Fruit fly (Drosophila melanogaster): Measurements from ENCODE around the gene CG13373.

CG13373 gene

DNA sequence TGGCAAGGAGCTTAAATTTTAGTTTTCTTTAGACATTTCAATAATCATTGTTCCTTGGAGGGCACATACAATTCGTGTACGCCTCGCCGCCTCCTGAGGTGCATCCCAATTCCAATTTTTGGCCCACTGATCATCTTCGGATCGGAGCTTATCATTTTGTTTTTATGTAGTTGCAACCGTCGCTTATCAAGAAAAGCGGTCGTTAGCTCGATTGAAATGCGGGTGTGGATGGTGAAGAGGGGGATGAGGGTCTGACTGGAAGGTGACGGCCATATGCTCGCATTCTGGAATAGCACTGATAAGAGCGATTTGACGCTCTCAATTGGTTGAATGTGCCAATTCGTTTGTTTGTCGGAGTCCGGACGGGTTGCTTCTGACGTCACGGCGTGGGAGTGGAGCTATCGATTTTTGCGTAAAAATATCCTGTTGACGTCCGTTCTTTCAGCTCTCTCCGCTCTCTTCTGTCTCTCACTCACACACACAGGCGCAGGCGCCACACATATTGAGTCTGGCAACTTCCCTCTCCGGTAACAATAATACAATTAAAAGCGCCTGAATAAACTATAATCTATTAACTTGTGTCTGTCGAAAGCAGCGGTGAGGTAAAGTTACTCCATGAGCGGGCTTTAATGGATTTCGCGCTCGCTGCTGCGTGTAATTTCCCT, 22.3 kb downstream of the CG13373 start:
- no peak for TF ChIP-seq ttk (optimal IDR thresholded peaks at IDR 0.05)
- TF ChIP-seq Myc (optimal IDR thresholded peaks at IDR 0.05): no peak
- TF ChIP-seq Sin3A (optimal IDR thresholded peaks at IDR 0.05): no peak
- no peak for TF ChIP-seq psq (optimal IDR thresholded peaks at IDR 0.05)
- no peak for TF ChIP-seq h (optimal IDR thresholded peaks at IDR 0.05)
- TF ChIP-seq insv (optimal IDR thresholded peaks at IDR 0.05): no peak

DNA sequence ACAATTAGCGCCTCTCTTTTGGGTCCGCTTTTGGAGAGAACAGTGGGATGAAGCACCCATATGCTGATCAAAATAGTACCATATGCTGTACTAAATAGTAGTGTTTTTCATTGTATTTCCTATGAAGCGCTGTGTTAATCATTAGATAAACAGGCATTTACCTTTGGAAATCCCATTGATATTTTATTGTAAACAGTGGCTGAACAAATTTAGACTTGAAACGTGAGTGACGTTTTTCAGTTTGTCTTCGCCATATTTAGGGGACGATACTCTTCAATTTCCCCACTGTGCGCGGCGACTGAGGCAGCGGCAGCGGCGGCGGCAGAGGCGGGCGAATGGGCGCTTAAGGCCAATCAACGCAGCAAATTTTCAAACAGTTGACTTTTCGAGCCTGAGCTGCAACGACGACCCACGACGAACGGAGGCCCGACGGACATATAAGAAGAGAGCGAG, 22.8 kb downstream of the CG13373 start:
- TF ChIP-seq Sin3A (optimal IDR thresholded peaks at IDR 0.05) (no peak), ttk (optimal IDR thresholded peaks at IDR 0.05) (no peak), psq (optimal IDR thresholded peaks at IDR 0.05) (no peak), Myc (optimal IDR thresholded peaks at IDR 0.05) (no peak), insv (optimal IDR thresholded peaks at IDR 0.05) (no peak), h (optimal IDR thresholded peaks at IDR 0.05) (no peak)

dm6 chrX:509117-509516, 32.3 kb downstream of the CG13373 start, which contains the start of gene arg:
arg (plus strand) TSS chrX:509435.
- TF ChIP-seq psq (optimal IDR thresholded peaks at IDR 0.05) (no peak), Myc (optimal IDR thresholded peaks at IDR 0.05) (no peak), ttk (optimal IDR thresholded peaks at IDR 0.05) (no peak), h (optimal IDR thresholded peaks at IDR 0.05) (no peak), Sin3A (optimal IDR thresholded peaks at IDR 0.05) (no peak), insv (optimal IDR thresholded peaks at IDR 0.05) (no peak)

DNA sequence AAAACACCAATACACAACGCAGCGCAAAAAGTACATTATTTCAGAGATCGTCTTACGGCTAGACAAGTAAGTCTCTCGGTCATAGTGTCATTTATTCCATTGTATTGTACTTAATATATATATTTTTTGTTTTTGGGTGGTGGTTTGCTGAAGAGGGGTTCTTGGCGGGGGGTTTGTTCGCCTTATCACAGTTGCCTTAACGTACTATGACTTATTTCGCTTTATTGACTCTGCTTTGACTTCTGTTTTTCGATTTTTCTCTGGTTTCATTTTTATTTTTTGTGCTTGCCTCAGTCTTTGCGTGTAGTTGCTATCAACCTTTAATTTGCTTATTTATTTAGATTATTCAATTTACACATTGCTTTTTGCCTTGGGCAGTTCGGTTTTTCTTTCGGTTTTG, 33.7 kb downstream of the CG13373 start:
- no peak for TF ChIP-seq ttk (optimal IDR thresholded peaks at IDR 0.05)

dm6 chrX:512527-512926, 35.7 kb downstream of the CG13373 start:
- TF ChIP-seq insv (optimal IDR thresholded peaks at IDR 0.05): no peak
- no peak for TF ChIP-seq ttk (optimal IDR thresholded peaks at IDR 0.05)
- TF ChIP-seq h (optimal IDR thresholded peaks at IDR 0.05): no peak
- TF ChIP-seq psq (optimal IDR thresholded peaks at IDR 0.05): no peak
- no peak for TF ChIP-seq Myc (optimal IDR thresholded peaks at IDR 0.05)
- TF ChIP-seq Sin3A (optimal IDR thresholded peaks at IDR 0.05): no peak

DNA sequence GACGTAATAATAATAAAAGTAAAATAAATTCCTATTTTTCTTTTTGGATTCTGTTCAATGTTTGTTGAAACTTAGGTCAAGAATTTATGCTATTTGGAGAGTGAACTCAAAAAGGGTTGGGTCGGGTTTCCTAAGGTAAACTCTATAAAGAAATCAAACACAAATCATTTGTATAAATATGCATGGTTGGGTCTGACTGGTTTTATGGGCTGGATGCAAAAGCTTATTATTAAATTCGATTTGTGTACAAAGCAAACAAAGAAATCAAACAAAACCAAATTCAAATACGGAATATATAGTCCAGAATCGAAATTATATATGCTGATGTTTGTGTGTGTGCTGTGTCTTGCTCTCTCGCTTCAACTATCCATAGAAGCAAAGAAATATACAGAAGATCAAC, 38.9 kb downstream of the CG13373 start:
- TF ChIP-seq psq (optimal IDR thresholded peaks at IDR 0.05) (no peak), insv (optimal IDR thresholded peaks at IDR 0.05) (no peak)

- TF ChIP-seq Sin3A (optimal IDR thresholded peaks at IDR 0.05): no peak
- no peak for TF ChIP-seq psq (optimal IDR thresholded peaks at IDR 0.05)
- TF ChIP-seq ttk (optimal IDR thresholded peaks at IDR 0.05): no peak
- TF ChIP-seq Myc (optimal IDR thresholded peaks at IDR 0.05): no peak
- no peak for TF ChIP-seq insv (optimal IDR thresholded peaks at IDR 0.05)
- TF ChIP-seq h (optimal IDR thresholded peaks at IDR 0.05): no peak
Measured at dm6 chrX:518858-519257, 42.1 kb downstream of the CG13373 start.

dm6 chrX:520215-520861, 43.6 kb downstream of the CG13373 start:
- TF ChIP-seq h (optimal IDR thresholded peaks at IDR 0.05): no peak
- TF ChIP-seq Sin3A (optimal IDR thresholded peaks at IDR 0.05): no peak
- no peak for TF ChIP-seq psq (optimal IDR thresholded peaks at IDR 0.05)
- no peak for TF ChIP-seq ttk (optimal IDR thresholded peaks at IDR 0.05)
- TF ChIP-seq insv (optimal IDR thresholded peaks at IDR 0.05): no peak

- TF ChIP-seq Myc (optimal IDR thresholded peaks at IDR 0.05) (no peak), insv (optimal IDR thresholded peaks at IDR 0.05) (no peak)
Measured at dm6 chrX:521683-522082, 44.9 kb downstream of the CG13373 start.

DNA sequence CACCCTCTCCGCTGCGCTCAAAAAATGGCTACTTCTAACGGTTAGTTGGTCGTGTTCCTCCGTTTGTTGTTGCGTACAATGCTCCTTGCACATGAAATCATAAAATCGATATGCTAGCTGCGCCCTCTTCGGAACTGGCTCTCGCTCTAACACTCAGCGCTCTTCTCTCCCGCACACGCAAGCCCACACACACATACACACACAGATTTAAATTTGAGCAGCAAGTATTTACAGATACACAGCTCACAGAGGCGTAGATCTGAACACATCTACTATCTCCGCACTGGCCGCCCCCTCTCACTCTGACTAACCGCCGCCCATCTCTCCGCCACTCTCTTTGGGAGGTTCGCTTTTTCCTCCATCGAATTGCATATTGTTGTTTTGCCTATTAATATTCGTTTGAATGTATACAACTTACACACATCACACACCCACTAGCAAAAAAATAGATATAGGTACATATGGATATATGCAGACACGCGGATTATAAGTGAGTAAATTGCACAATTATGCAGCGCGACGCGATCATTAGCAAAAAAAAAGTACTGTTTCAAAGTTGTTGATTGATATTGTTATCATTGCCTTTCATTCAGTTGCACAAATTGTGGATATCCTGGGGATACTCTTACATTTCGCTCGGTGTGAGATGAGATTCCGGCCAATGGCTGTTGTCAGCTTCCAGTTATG, 45.7 kb downstream of the CG13373 start:
- no peak for TF ChIP-seq ttk (optimal IDR thresholded peaks at IDR 0.05)
- no peak for TF ChIP-seq insv (optimal IDR thresholded peaks at IDR 0.05)

- TF ChIP-seq Myc (optimal IDR thresholded peaks at IDR 0.05): no peak
- TF ChIP-seq Sin3A (optimal IDR thresholded peaks at IDR 0.05): no peak
- no peak for TF ChIP-seq ttk (optimal IDR thresholded peaks at IDR 0.05)
- no peak for TF ChIP-seq h (optimal IDR thresholded peaks at IDR 0.05)
- no peak for TF ChIP-seq psq (optimal IDR thresholded peaks at IDR 0.05)
- no peak for TF ChIP-seq insv (optimal IDR thresholded peaks at IDR 0.05)
Measured at dm6 chrX:523179-523851, 46.5 kb downstream of the CG13373 start, which contains the start of gene elav. elav (minus strand) TSS chrX:523226.

- TF ChIP-seq ttk (optimal IDR thresholded peaks at IDR 0.05) (no peak), psq (optimal IDR thresholded peaks at IDR 0.05) (no peak), insv (optimal IDR thresholded peaks at IDR 0.05) (no peak), h (optimal IDR thresholded peaks at IDR 0.05) (no peak), Myc (optimal IDR thresholded peaks at IDR 0.05) (no peak), Sin3A (optimal IDR thresholded peaks at IDR 0.05) (no peak)
Measured at dm6 chrX:524331-524730, 47.5 kb downstream of the CG13373 start.
